Fruit fly (Drosophila melanogaster): ENCODE measurements around the gene pot.

DNA sequence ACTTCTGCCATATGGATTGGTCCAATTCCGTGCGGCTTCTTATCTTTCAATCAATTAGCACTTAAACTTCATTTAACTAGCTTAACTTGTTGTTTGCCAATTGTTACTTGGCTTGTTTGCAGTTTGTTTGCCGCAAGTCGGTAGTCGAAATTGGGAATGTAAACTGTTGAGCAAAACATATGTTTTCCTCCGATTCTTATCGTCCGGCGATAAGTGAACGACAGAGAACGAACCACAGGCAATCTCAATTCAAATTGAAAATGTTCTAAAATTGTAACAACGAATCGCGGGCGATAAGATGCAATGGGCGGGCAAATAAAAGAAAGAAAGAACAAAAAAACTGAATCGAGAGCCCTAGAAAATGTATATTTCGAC lies 58.6 kb downstream of the pot start:
- TF ChIP-seq CG1620 (GFP tag; optimal IDR thresholded peaks at IDR 0.05) (no peak), kay (GFP tag; ENCODE audit: borderline replicate concordance) (no peak)
